Fruit fly (Drosophila melanogaster): ENCODE results near the gene CG17600.

The CG17600 gene

dm6 chrX:22486919-22487634, 27.9 kb upstream of the CG17600 start:
- no peak for TF ChIP-seq hkb (optimal IDR thresholded peaks at IDR 0.05)
- no peak for TF ChIP-seq hkb (GFP tag; IDR thresholded peaks at IDR 0.05)
- no peak for TF ChIP-seq cato (GFP tag; optimal IDR thresholded peaks at IDR 0.05; ENCODE audit: borderline replicate concordance)
- no peak for TF ChIP-seq pros (GFP tag; optimal IDR thresholded peaks at IDR 0.05)
- TF ChIP-seq otp (GFP tag; IDR thresholded peaks at IDR 0.05): no peak
- no peak for TF ChIP-seq CG2875 (GFP tag; optimal IDR thresholded peaks at IDR 0.05)
- TF ChIP-seq abd-A (tag; optimal IDR thresholded peaks at IDR 0.05): peak; percentile 29
- TF ChIP-seq crp (GFP tag; optimal IDR thresholded peaks at IDR 0.05): peak in 1 of 2 experiments; percentile 77
- TF ChIP-seq eve (GFP tag; optimal IDR thresholded peaks at IDR 0.05): no peak
- TF ChIP-seq exex (tag; optimal IDR thresholded peaks at IDR 0.05): peak; percentile 28
- no peak for TF ChIP-seq CG12299 (tag; optimal IDR thresholded peaks at IDR 0.05)
- TF ChIP-seq CG2199 (GFP tag; IDR thresholded peaks at IDR 0.05): 0 out of 3 replicates have a peak, but pooled peaks have one; percentile 45
- TF ChIP-seq Fer1 (GFP tag; optimal IDR thresholded peaks at IDR 0.05): no peak
- TF ChIP-seq CG18011 (GFP tag; optimal IDR thresholded peaks at IDR 0.05): no peak
- TF ChIP-seq Dp (GFP tag; optimal IDR thresholded peaks at IDR 0.05): peak; percentile 34
- no peak for TF ChIP-seq luna (GFP tag; optimal IDR thresholded peaks at IDR 0.05)
- TF ChIP-seq chinmo (GFP tag; IDR thresholded peaks at IDR 0.05; ENCODE audit: partially characterized antibody): 0 out of 4 replicates have a peak, but pooled peaks have one; percentile 5
- TF ChIP-seq sqz (GFP tag; optimal IDR thresholded peaks at IDR 0.05): peak; percentile 73
- TF ChIP-seq CG7987 (GFP tag; optimal IDR thresholded peaks at IDR 0.05): peak; percentile 55
- peak in 1 of 2 experiments; percentile 49 for TF ChIP-seq Pdp1 (GFP tag; optimal IDR thresholded peaks at IDR 0.05)
- no peak for TF ChIP-seq dimm (GFP tag; IDR thresholded peaks at IDR 0.05)
- TF ChIP-seq CG5953 (GFP tag; IDR thresholded peaks at IDR 0.05): no peak
- no peak for TF ChIP-seq schlank (tag; optimal IDR thresholded peaks at IDR 0.05)
- no peak for TF ChIP-seq trem (tag; optimal IDR thresholded peaks at IDR 0.05)
- no peak for TF ChIP-seq Eip74EF (GFP tag; optimal IDR thresholded peaks at IDR 0.05)
- no peak for TF ChIP-seq CG15011 (GFP tag; optimal IDR thresholded peaks at IDR 0.05)
- TF ChIP-seq CG13287 (GFP tag; IDR thresholded peaks at IDR 0.05; ENCODE audit: partially characterized antibody): 0 out of 2 replicates have a peak, but pooled peaks have one; percentile 19
- peak; percentile 58 for TF ChIP-seq Med (GFP tag)
- TF ChIP-seq CG3163 (GFP tag; optimal IDR thresholded peaks at IDR 0.05): no peak
- peak; percentile 24; the same call in 1 of the 2 replicates for TF ChIP-seq E2f2 (GFP tag; IDR thresholded peaks at IDR 0.05)
- TF ChIP-seq Meics (GFP tag; optimal IDR thresholded peaks at IDR 0.05): no peak
- peak; percentile 11 for TF ChIP-seq lbe (GFP tag; optimal IDR thresholded peaks at IDR 0.05)

dm6 chrX:22487667-22488593, 27.1 kb upstream of the CG17600 start:
- TF ChIP-seq CG15601 (tag; optimal IDR thresholded peaks at IDR 0.05) (no peak), PHDP (tag; optimal IDR thresholded peaks at IDR 0.05) (peak; percentile 70), CG7357 (GFP tag; IDR thresholded peaks at IDR 0.05) (peak; percentile 24; the same call in 1 of the 3 replicates), seq (GFP tag; IDR thresholded peaks at IDR 0.05) (no peak), MBD-R2 (GFP tag; IDR thresholded peaks at IDR 0.05) (peak; percentile 41; the same call in 1 of the 2 replicates), grau (tag; optimal IDR thresholded peaks at IDR 0.05) (peak; percentile 44), E2f1 (GFP tag; IDR thresholded peaks at IDR 0.05) (peak; percentile 58), CG43689 (GFP tag; IDR thresholded peaks at IDR 0.05) (no peak), en (GFP tag; optimal IDR thresholded peaks at IDR 0.05) (no peak), tna (GFP tag; IDR thresholded peaks at IDR 0.05; ENCODE audit: partially characterized antibody) (no peak), Dp (GFP tag; optimal IDR thresholded peaks at IDR 0.05) (no peak), CG3163 (GFP tag; optimal IDR thresholded peaks at IDR 0.05) (peak; percentile 64), CG6689 (GFP tag; IDR thresholded peaks at IDR 0.05) (peak; percentile 41; the same call in 1 of the 2 replicates), Tbp (GFP tag; optimal IDR thresholded peaks at IDR 0.05) (no peak), CG9932 (GFP tag; IDR thresholded peaks at IDR 0.05) (peak; percentile 38), CG10431 (GFP tag; optimal IDR thresholded peaks at IDR 0.05) (no peak), CG2678 (tag; optimal IDR thresholded peaks at IDR 0.05) (peak; percentile 61)

Measured in whole organism, embryonic.